Worm (Caenorhabditis elegans) whole organism, young adult: ENCODE results near the gene F48G7.4.
A peak's percentile ranks its signal among the peaks of the same experiment; 100 is the strongest.

Experiments used
- B0019.2 ChIP-seq: fragments of 200-800 bp; sonication (Bioruptor generic); conservative IDR thresholded peaks from 2 replicates; pipeline ENCODE4 v1.3.6; 2022; ENCODE audit warnings: missing genetic modification reagents, missing genetic modification characterization, missing compliant biosample characterization
- F37B4.10 ChIP-seq: fragments of 200-800 bp; sonication (Bioruptor generic); IDR thresholded peaks from 2 replicates; pipeline ENCODE4 v1.3.6; 2022; ENCODE audit warnings: missing genetic modification characterization, missing compliant biosample characterization
- F55B11.4 ChIP-seq: sonication (generic microtip); optimal IDR thresholded peaks from 2 replicates; lab custom pipeline; 2016; ENCODE audit warnings: missing compliant biosample characterization, missing genetic modification characterization, borderline replicate concordance; ENCODE audit not compliant: insufficient read depth
- K12H6.12 ChIP-seq: fragments of 200-800 bp; sonication (Bioruptor generic); optimal IDR thresholded peaks from 2 replicates; lab custom pipeline; 2018; ENCODE audit warnings: mild to moderate bottlenecking, missing genetic modification characterization, missing compliant biosample characterization
- T26A5.8 ChIP-seq: sonication (generic microtip); optimal IDR thresholded peaks from 2 replicates; lab custom pipeline; 2016; ENCODE audit warnings: missing genetic modification characterization, missing compliant biosample characterization
- Y79H2A.3 ChIP-seq: fragments of 200-800 bp; sonication (Bioruptor generic); conservative IDR thresholded peaks from 2 replicates; pipeline ENCODE4 v1.3.6; 2022; ENCODE audit warnings: missing genetic modification reagents, missing genetic modification characterization, missing compliant biosample characterization
- ZK185.1 ChIP-seq: sonication (generic microtip); optimal IDR thresholded peaks from 2 replicates; lab custom pipeline; 2016; ENCODE audit warnings: mild to moderate bottlenecking, missing genetic modification characterization, missing compliant biosample characterization; ENCODE audit not compliant: poor library complexity, severe bottlenecking
- attf-5 ChIP-seq: fragments of 200-800 bp; sonication (Bioruptor generic); optimal IDR thresholded peaks from 2 replicates; lab custom pipeline; 2018; ENCODE audit warnings: mild to moderate bottlenecking, missing genetic modification characterization, missing compliant biosample characterization
- ccch-3 ChIP-seq: fragments of 200-800 bp; sonication (Bioruptor generic); optimal IDR thresholded peaks from 2 replicates; lab custom pipeline; 2018; ENCODE audit warnings: mild to moderate bottlenecking, missing genetic modification characterization, missing compliant biosample characterization
- cebp-1 ChIP-seq, 2 experiments: fragments of 200-800 bp in 1 of 2; sonication (Bioruptor generic) in 1 of 2; sonication (generic microtip) in 1 of 2; IDR thresholded peaks in 1 of 2; optimal IDR thresholded peaks in 1 of 2; 2 replicates each; pipeline versions ENCODE4 v1.3.6 to Lab custom; 2017 to 2022; ENCODE audit warnings: missing compliant biosample characterization in 2 of 2, missing genetic modification characterization in 2 of 2, mild to moderate bottlenecking in 1 of 2, missing genetic modification reagents in 1 of 2, moderate library complexity in 1 of 2
- ceh-100 ChIP-seq: fragments of 200-800 bp; sonication (Bioruptor generic); IDR thresholded peaks from 2 replicates; pipeline ENCODE4 v1.3.6; 2022; ENCODE audit warnings: missing genetic modification reagents, missing genetic modification characterization, missing compliant biosample characterization
- ceh-27 ChIP-seq: fragments of 200-800 bp; sonication (Bioruptor generic); optimal IDR thresholded peaks from 2 replicates; lab custom pipeline; 2018; ENCODE audit warnings: mild to moderate bottlenecking, missing genetic modification characterization, moderate library complexity, missing compliant biosample characterization
- ceh-40 ChIP-seq: fragments of 200-800 bp; sonication (Bioruptor generic); IDR thresholded peaks from 2 replicates; pipeline ENCODE4 v1.3.6; 2022; ENCODE audit warnings: missing genetic modification characterization, missing compliant biosample characterization
- chd-7 ChIP-seq: sonication (generic microtip); optimal IDR thresholded peaks from 2 replicates; lab custom pipeline; 2016; ENCODE audit warnings: mild to moderate bottlenecking, missing genetic modification characterization, moderate library complexity, missing compliant biosample characterization
- dox-1 ChIP-seq: fragments of 200-800 bp; sonication (Bioruptor generic); IDR thresholded peaks from 2 replicates; pipeline ENCODE4 v1.3.6; 2022; ENCODE audit warnings: missing genetic modification reagents, missing genetic modification characterization, missing compliant biosample characterization
- efl-1 ChIP-seq: fragments of 150-350 bp; optimal IDR thresholded peaks from 2 replicates; lab custom pipeline; 2014; ENCODE audit warnings: missing biosample characterization, missing genetic modification reagents, missing genetic modification characterization
- egrh-3 ChIP-seq: fragments of 200-800 bp; sonication (Bioruptor generic); IDR thresholded peaks from 2 replicates; pipeline ENCODE4 v1.3.6; 2022; ENCODE audit warnings: missing genetic modification reagents, missing genetic modification characterization, missing compliant biosample characterization
- hlh-26 ChIP-seq: fragments of 200-800 bp; sonication (Bioruptor generic); conservative IDR thresholded peaks from 2 replicates; pipeline ENCODE4 v1.3.6; 2022; ENCODE audit warnings: missing genetic modification reagents, missing genetic modification characterization, missing compliant biosample characterization
- let-607 ChIP-seq, 2 experiments: fragments of 200-800 bp in 1 of 2; sonication (Bioruptor generic) in 1 of 2; sonication (generic microtip) in 1 of 2; optimal IDR thresholded peaks; 2 replicates each; lab custom pipeline; 2016 to 2018; ENCODE audit warnings: mild to moderate bottlenecking in 2 of 2, missing compliant biosample characterization in 2 of 2, missing genetic modification characterization in 2 of 2, moderate library complexity in 2 of 2, missing genotype in 1 of 2
- lsl-1 ChIP-seq: fragments of 200-800 bp; sonication (Bioruptor generic); optimal IDR thresholded peaks from 2 replicates; lab custom pipeline; 2018; ENCODE audit warnings: mild to moderate bottlenecking, missing genetic modification characterization, moderate library complexity, missing compliant biosample characterization
- mcd-1 ChIP-seq: fragments of 200-800 bp; sonication (Bioruptor generic); IDR thresholded peaks from 2 replicates; pipeline ENCODE4 v1.3.6; 2022; ENCODE audit warnings: missing genetic modification reagents, missing genetic modification characterization, missing compliant biosample characterization
- mxl-1 ChIP-seq: sonication (generic microtip); optimal IDR thresholded peaks from 2 replicates; lab custom pipeline; 2016; ENCODE audit warnings: missing genetic modification characterization, missing compliant biosample characterization
- nfya-2 ChIP-seq: fragments of 200-800 bp; sonication (Bioruptor generic); IDR thresholded peaks from 2 replicates; pipeline ENCODE4 v1.3.6; 2022; ENCODE audit warnings: missing genetic modification reagents, missing genetic modification characterization, missing compliant biosample characterization
- nhr-179 ChIP-seq: sonication (generic microtip); optimal IDR thresholded peaks from 2 replicates; lab custom pipeline; 2016; ENCODE audit warnings: mild to moderate bottlenecking, missing genetic modification characterization, missing compliant biosample characterization
- nhr-80 ChIP-seq: sonication (generic microtip); optimal IDR thresholded peaks from 2 replicates; lab custom pipeline; 2016; ENCODE audit warnings: missing genetic modification characterization, missing compliant biosample characterization
- rcor-1 ChIP-seq: fragments of 200-800 bp; sonication (Bioruptor generic); IDR thresholded peaks from 2 replicates; pipeline ENCODE4 v1.3.6; 2022; ENCODE audit warnings: missing genetic modification reagents, missing genetic modification characterization, missing compliant biosample characterization
- snpc-1.1 ChIP-seq: sonication (generic microtip); optimal IDR thresholded peaks from 2 replicates; lab custom pipeline; 2017; ENCODE audit warnings: missing genetic modification characterization, mild to moderate bottlenecking, missing compliant biosample characterization, antibody characterized with exemption, moderate library complexity, missing genotype, missing genetic modification reagents; ENCODE audit not compliant: insufficient read depth
- snpc-1.3 ChIP-seq: sonication (generic microtip); optimal IDR thresholded peaks from 2 replicates; lab custom pipeline; 2017; ENCODE audit warnings: missing genetic modification characterization, mild to moderate bottlenecking, missing compliant biosample characterization, antibody characterized with exemption, moderate library complexity, missing genotype, missing genetic modification reagents; ENCODE audit not compliant: insufficient read depth
- snpc-4 ChIP-seq, 5 experiments: fragments of 150-350 bp in 1 of 5; sonication (generic microtip) in 4 of 5; optimal IDR thresholded peaks; 2 replicates each; lab custom pipeline; 2014 to 2018; ENCODE audit warnings: missing genetic modification characterization in 5 of 5, missing biosample characterization in 3 of 5, antibody characterized with exemption in 2 of 5, mild to moderate bottlenecking in 2 of 5, missing compliant biosample characterization in 2 of 5, missing genotype in 2 of 5, moderate library complexity in 2 of 5, missing genetic modification reagents in 1 of 5
- somi-1 ChIP-seq: fragments of 200-800 bp; sonication (Bioruptor generic); optimal IDR thresholded peaks from 2 replicates; lab custom pipeline; 2018; ENCODE audit warnings: mild to moderate bottlenecking, missing genetic modification characterization, missing compliant biosample characterization
- tlf-1 ChIP-seq: fragments of 200-800 bp; sonication (Bioruptor generic); optimal IDR thresholded peaks from 2 replicates; lab custom pipeline; 2018; ENCODE audit warnings: mild to moderate bottlenecking, missing genetic modification characterization, missing compliant biosample characterization
- unc-130 ChIP-seq: sonication (generic microtip); optimal IDR thresholded peaks from 2 replicates; lab custom pipeline; 2016; ENCODE audit warnings: missing genetic modification reagents, missing genetic modification characterization, missing compliant biosample characterization
- unc-62 ChIP-seq: fragments of 150-350 bp; optimal IDR thresholded peaks from 2 replicates; lab custom pipeline; 2014; ENCODE audit warnings: missing biosample characterization, missing genetic modification reagents, missing genetic modification characterization
- ztf-26 ChIP-seq: sonication (generic microtip); optimal IDR thresholded peaks from 2 replicates; lab custom pipeline; 2017; ENCODE audit warnings: missing genetic modification characterization, missing compliant biosample characterization

Gene F48G7.4

DNA sequence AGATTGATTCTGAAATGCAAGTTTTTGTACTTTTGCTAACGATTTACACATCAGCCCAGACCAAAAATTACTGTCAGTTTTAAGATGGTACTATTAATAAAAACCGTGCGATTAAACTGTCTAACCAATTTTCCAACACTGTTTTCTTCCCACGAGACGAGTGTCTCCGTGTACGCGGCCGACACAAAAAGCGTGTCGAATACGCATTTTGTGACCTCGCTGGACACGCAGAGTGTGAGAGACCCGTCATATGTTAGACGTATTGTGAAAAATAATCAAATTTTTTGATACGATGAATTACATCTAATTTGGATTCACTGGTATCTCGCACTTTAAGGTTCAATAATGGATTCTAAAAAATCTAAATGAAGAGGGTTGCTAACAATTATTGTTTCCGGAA, 16.4 kb downstream of the F48G7.4 start:
- no peak for TF ChIP-seq snpc-4 (GFP tag; optimal IDR thresholded peaks at IDR 0.05; lab: Kevin White, UChicago)
- TF ChIP-seq snpc-4 (tag; optimal IDR thresholded peaks at IDR 0.05; lab: Kevin White, UChicago): peak; percentile 66 to 91 (median 82)
- TF ChIP-seq efl-1 (GFP tag; lab: Kevin White, UChicago): no peak
- peak; percentile 63 for TF ChIP-seq dox-1 (GFP tag; lab: Robert Waterston, UW)
- no peak for TF ChIP-seq nhr-179
- TF ChIP-seq cebp-1 (GFP tag; IDR thresholded peaks at IDR 0.05; lab: Robert Waterston, UW): peak; percentile 36; the same call in 1 of the 2 replicates
- TF ChIP-seq cebp-1 (tag; optimal IDR thresholded peaks at IDR 0.05; lab: Kevin White, UChicago): peak; percentile 45
- peak; percentile 13 for TF ChIP-seq ceh-27 (GFP tag; lab: Kevin White, UChicago)
- no peak for TF ChIP-seq T26A5.8 (tag; lab: Kevin White, UChicago)
- no peak for TF ChIP-seq tlf-1 (GFP tag; lab: Kevin White, UChicago)
- peak; percentile 18 for TF ChIP-seq snpc-1.1 (tag; lab: Kevin White, UChicago)
- TF ChIP-seq rcor-1 (GFP tag; lab: Robert Waterston, UW): no peak
- peak; percentile 71 for TF ChIP-seq attf-5 (GFP tag; lab: Kevin White, UChicago)
- TF ChIP-seq snpc-1.3 (tag; lab: Kevin White, UChicago): no peak
- TF ChIP-seq lsl-1: no peak
- peak; percentile 88 for TF ChIP-seq nhr-80 (tag; lab: Kevin White, UChicago)
- TF ChIP-seq B0019.2 (GFP tag; lab: Robert Waterston, UW): no peak

DNA sequence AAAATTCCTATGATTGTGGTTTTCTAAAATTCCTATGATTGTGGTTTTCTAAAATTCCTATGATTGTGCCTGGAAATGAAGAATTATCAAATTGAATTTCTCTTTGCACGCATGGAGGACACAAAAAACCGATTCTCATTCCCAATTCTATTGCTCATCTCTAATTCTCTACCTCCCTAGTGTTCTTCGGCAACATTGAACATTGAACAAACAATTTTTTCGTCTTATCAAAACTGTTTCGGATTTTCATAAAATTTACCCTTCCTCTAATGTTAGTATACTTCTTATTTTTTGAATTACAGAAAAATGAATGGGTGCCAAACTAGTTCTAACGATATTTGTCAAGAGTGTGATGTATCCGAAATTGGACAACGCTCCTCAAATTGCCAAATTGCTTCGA, 17.0 kb downstream of the F48G7.4 start, which contains the start of gene pals-31:
Gene pals-31 (plus strand): TSS at position 301 of the 400 bp plus-strand sequence.
- TF ChIP-seq somi-1 (GFP tag; lab: Kevin White, UChicago) (no peak), ceh-100 (GFP tag; lab: Robert Waterston, UW) (no peak), ccch-3 (no peak)
- TF ChIP-seq, all 124 proteins: peak for 0

DNA sequence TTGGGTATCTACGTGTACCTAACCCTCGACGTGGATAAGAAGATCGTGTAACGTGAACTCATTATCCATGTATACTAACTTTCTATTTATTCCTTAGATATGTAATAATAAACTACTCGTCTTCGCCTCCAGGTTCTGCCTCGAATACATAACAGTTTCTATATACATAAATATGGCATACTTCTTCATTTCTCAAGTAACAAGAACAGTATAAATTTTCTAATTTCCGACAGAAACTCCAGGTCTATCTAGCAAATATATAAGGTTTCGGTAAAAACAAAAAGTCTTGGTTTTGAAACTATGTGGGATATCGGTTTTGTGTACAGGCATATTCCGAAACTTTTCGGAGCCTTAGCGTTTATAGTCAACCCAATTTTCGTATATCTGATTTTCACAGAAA, 19.1 kb downstream of the F48G7.4 start, which contains the start of gene srj-37:
Gene srj-37 (plus strand): TSS at position 301 of the 400 bp plus-strand sequence.
- TF ChIP-seq tlf-1 (GFP tag; lab: Kevin White, UChicago) (no peak), ztf-26 (tag; lab: Kevin White, UChicago) (no peak), F37B4.10 (GFP tag; lab: Robert Waterston, UW) (no peak), ZK185.1 (no peak), chd-7 (tag; lab: Kevin White, UChicago) (no peak), F55B11.4 (tag; lab: Kevin White, UChicago) (no peak), let-607 (tag; optimal IDR thresholded peaks at IDR 0.05; lab: Kevin White, UChicago) (no peak), mcd-1 (no peak), hlh-26 (GFP tag; lab: Robert Waterston, UW) (no peak), unc-130 (GFP tag; lab: Kevin White, UChicago) (no peak), unc-62 (GFP tag; lab: Kevin White, UChicago) (no peak), K12H6.12 (tag; lab: Kevin White, UChicago) (no peak), ceh-40 (GFP tag; lab: Robert Waterston, UW) (no peak), egrh-3 (GFP tag; lab: Robert Waterston, UW) (no peak), nfya-2 (GFP tag; lab: Robert Waterston, UW) (no peak), mxl-1 (tag; lab: Kevin White, UChicago) (no peak), Y79H2A.3 (no peak)
